Worm (Caenorhabditis elegans) whole organism, L4/young adult: ENCODE data around the gene srb-1.

ENCODE experiments used
- dao-5 ChIP-seq: sonication (generic microtip); optimal IDR thresholded peaks from 2 replicates; lab custom pipeline; 2016; ENCODE audit warnings: missing genotype, missing genetic modification characterization, moderate library complexity, missing compliant biosample characterization
- him-1 ChIP-seq: sonication (generic microtip); optimal IDR thresholded peaks from 2 replicates; lab custom pipeline; 2016; ENCODE audit warnings: missing genotype, missing genetic modification reagents, missing genetic modification characterization, missing compliant biosample characterization

ce11 chrII:5131800-5132199, 39.0 kb downstream of the srb-1 start:
- TF ChIP-seq him-1 (tag; lab: Kevin White, UChicago), result no peak
- no peak for TF ChIP-seq dao-5 (tag; lab: Kevin White, UChicago)
